Worm (Caenorhabditis elegans): ENCODE results near the gene F36F12.1.

- TF ChIP-seq flt-1 (GFP tag; IDR thresholded peaks at IDR 0.05) (no peak), ref-1 (GFP tag; conservative IDR thresholded peaks at IDR 0.05) (no peak), T22C8.4 (GFP tag; IDR thresholded peaks at IDR 0.05) (no peak), ztf-23 (GFP tag; IDR thresholded peaks at IDR 0.05) (no peak), tab-1 (GFP tag; IDR thresholded peaks at IDR 0.05) (no peak), med-1 (GFP tag; optimal IDR thresholded peaks at IDR 0.05; ENCODE audit: insufficient read depth) (no peak), ztf-29 (GFP tag; IDR thresholded peaks at IDR 0.05) (no peak), cog-1 (tag; optimal IDR thresholded peaks at IDR 0.05) (no peak)
Measured at ce11 chrV:2053509-2053908, 49.5 kb downstream of the F36F12.1 start, which contains the start of gene comt-5.

Measured in whole organism, midembryonic.